Worm (Caenorhabditis elegans) whole organism, L4 larva: ENCODE measurements around the gene spe-49.
A peak's percentile ranks its signal among the peaks of the same experiment; 100 is the strongest.

Experiments
- F37D6.2 ChIP-seq: sonication (generic microtip); optimal IDR thresholded peaks from 2 replicates; lab custom pipeline; 2016; ENCODE audit warnings: mild to moderate bottlenecking, missing genetic modification characterization, missing compliant biosample characterization
- F44E2.7 ChIP-seq: fragments of 200-800 bp; sonication (Bioruptor generic); IDR thresholded peaks from 2 replicates; pipeline ENCODE4 v2.1.2; 2022; ENCODE audit warnings: missing genetic modification characterization, missing compliant biosample characterization
- F49E8.2 ChIP-seq: sonication (generic microtip); optimal IDR thresholded peaks from 2 replicates; lab custom pipeline; 2016; ENCODE audit warnings: missing compliant biosample characterization, mild to moderate bottlenecking, missing genetic modification characterization, borderline replicate concordance
- R02D3.7 ChIP-seq: fragments of 150-350 bp; sonication (generic microtip); optimal IDR thresholded peaks from 3 replicates; lab custom pipeline; 2014; ENCODE audit warnings: missing biosample characterization, missing genetic modification characterization
- T26A8.4 ChIP-seq: fragments of 200-800 bp; sonication (Bioruptor generic); IDR thresholded peaks from 2 replicates; pipeline ENCODE4 v1.3.6; 2022; ENCODE audit warnings: missing genetic modification characterization, missing compliant biosample characterization
- Y5F2A.4 ChIP-seq: fragments of 200-800 bp; sonication (Bioruptor generic); optimal IDR thresholded peaks from 2 replicates; lab custom pipeline; 2018; ENCODE audit warnings: mild to moderate bottlenecking, missing genetic modification characterization, missing compliant biosample characterization
- Y75B8A.6 ChIP-seq: fragments of 200-800 bp; sonication (Bioruptor generic); IDR thresholded peaks from 2 replicates; pipeline ENCODE4 v1.3.6; 2022; ENCODE audit warnings: missing genetic modification reagents, missing genetic modification characterization, missing compliant biosample characterization
- ZK337.2 ChIP-seq: fragments of 200-800 bp; sonication (Bioruptor generic); IDR thresholded peaks from 2 replicates; pipeline ENCODE4 v1.3.6; 2022; ENCODE audit warnings: missing genetic modification reagents, missing genetic modification characterization, missing compliant biosample characterization
- aha-1 ChIP-seq: fragments of 150-350 bp; peaks from one replicate; lab custom pipeline; 2014; ENCODE audit warnings: missing biosample characterization, missing genetic modification characterization
- arid-1 ChIP-seq: fragments of 200-800 bp; sonication (Bioruptor generic); conservative IDR thresholded peaks from 2 replicates; pipeline ENCODE4 v1.3.6; 2022; ENCODE audit warnings: missing genetic modification reagents, missing genetic modification characterization, missing compliant biosample characterization
- ceh-28 ChIP-seq: fragments of 150-350 bp; optimal IDR thresholded peaks from 2 replicates; lab custom pipeline; 2014; ENCODE audit warnings: missing biosample characterization, missing genetic modification reagents, missing genetic modification characterization
- ceh-44 ChIP-seq: fragments of 200-800 bp; sonication (Bioruptor generic); IDR thresholded peaks from 2 replicates; pipeline ENCODE4 v1.3.6; 2022; ENCODE audit warnings: missing genetic modification reagents, missing genetic modification characterization, missing compliant biosample characterization
- ceh-82 ChIP-seq: sonication (generic microtip); optimal IDR thresholded peaks from 2 replicates; lab custom pipeline; 2017; ENCODE audit warnings: missing biosample characterization, missing genetic modification characterization
- daf-16 ChIP-seq, 3 experiments: sonication (generic microtip); optimal IDR thresholded peaks; 2 replicates each; lab custom pipeline; 2016 to 2017; ENCODE audit warnings: missing genetic modification characterization in 3 of 3, missing genetic modification reagents in 3 of 3, mild to moderate bottlenecking in 2 of 3, missing compliant biosample characterization in 2 of 3, missing biosample characterization in 1 of 3, moderate library complexity in 1 of 3
- daf-8 ChIP-seq: fragments of 200-800 bp; sonication (Bioruptor generic); IDR thresholded peaks from 2 replicates; pipeline ENCODE4 v1.3.6; 2022; ENCODE audit warnings: missing genetic modification characterization, missing compliant biosample characterization
- dmd-6 ChIP-seq: fragments of 200-800 bp; sonication (Bioruptor generic); IDR thresholded peaks from 2 replicates; pipeline ENCODE4 v1.3.6; 2022; ENCODE audit warnings: missing genetic modification reagents, missing genetic modification characterization, missing compliant biosample characterization
- egl-43 ChIP-seq: fragments of 200-800 bp; sonication (Bioruptor generic); IDR thresholded peaks from 2 replicates; pipeline ENCODE4 v1.3.6; 2022; ENCODE audit warnings: missing genetic modification reagents, missing genetic modification characterization, missing compliant biosample characterization
- fos-1 ChIP-seq: fragments of 150-350 bp; optimal IDR thresholded peaks from 2 replicates; lab custom pipeline; 2014; ENCODE audit warnings: missing biosample characterization, missing genetic modification characterization
- gei-8 ChIP-seq: fragments of 200-800 bp; sonication (Bioruptor generic); optimal IDR thresholded peaks from 2 replicates; lab custom pipeline; 2018; ENCODE audit warnings: mild to moderate bottlenecking, missing genetic modification characterization, missing compliant biosample characterization
- hlh-11 ChIP-seq: fragments of 200-800 bp; sonication (Bioruptor generic); optimal IDR thresholded peaks from 2 replicates; lab custom pipeline; 2018; ENCODE audit warnings: mild to moderate bottlenecking, missing genetic modification characterization, missing compliant biosample characterization
- hmg-1.1 ChIP-seq: fragments of 200-800 bp; sonication (Bioruptor generic); IDR thresholded peaks from 2 replicates; pipeline ENCODE4 v1.3.6; 2022; ENCODE audit warnings: missing genetic modification reagents, missing genetic modification characterization, missing compliant biosample characterization
- lir-3 ChIP-seq: sonication (generic microtip); optimal IDR thresholded peaks from 2 replicates; lab custom pipeline; 2016; ENCODE audit warnings: mild to moderate bottlenecking, missing genetic modification characterization, missing compliant biosample characterization
- madf-5 ChIP-seq, 2 experiments: fragments of 200-800 bp; sonication (Bioruptor generic); IDR thresholded peaks; 2 replicates each; pipeline ENCODE4 v1.3.6; 2022; ENCODE audit warnings: missing compliant biosample characterization in 2 of 2, missing genetic modification characterization in 2 of 2
- mdl-1 ChIP-seq, 2 experiments: fragments of 150-350 bp in 1 of 2; sonication (generic microtip) in 1 of 2; optimal IDR thresholded peaks; 2 replicates each; lab custom pipeline; 2014 to 2017; ENCODE audit warnings: missing biosample characterization in 2 of 2, missing genetic modification characterization in 2 of 2
- mdt-29 ChIP-seq: fragments of 200-800 bp; sonication (Bioruptor generic); IDR thresholded peaks from 2 replicates; pipeline ENCODE4 v1.3.6; 2022; ENCODE audit warnings: missing genetic modification reagents, missing genetic modification characterization, missing compliant biosample characterization
- mxl-3 ChIP-seq: fragments of 200-800 bp; sonication (Bioruptor generic); optimal IDR thresholded peaks from 2 replicates; lab custom pipeline; 2018; ENCODE audit warnings: mild to moderate bottlenecking, missing genetic modification characterization, missing compliant biosample characterization
- nhr-102 ChIP-seq: sonication (generic microtip); optimal IDR thresholded peaks from 2 replicates; lab custom pipeline; 2016; ENCODE audit warnings: mild to moderate bottlenecking, missing genetic modification characterization, moderate library complexity, missing compliant biosample characterization
- nhr-111 ChIP-seq: fragments of 200-800 bp; sonication (Bioruptor generic); optimal IDR thresholded peaks from 2 replicates; lab custom pipeline; 2018; ENCODE audit warnings: mild to moderate bottlenecking, missing genetic modification characterization, missing compliant biosample characterization
- nhr-237 ChIP-seq: sonication (generic microtip); optimal IDR thresholded peaks from 2 replicates; lab custom pipeline; 2017; ENCODE audit warnings: missing biosample characterization, missing genetic modification characterization
- nhr-25 ChIP-seq: sonication (generic microtip); optimal IDR thresholded peaks from 2 replicates; lab custom pipeline; 2017; ENCODE audit warnings: missing genetic modification characterization, mild to moderate bottlenecking, missing compliant biosample characterization, antibody characterized with exemption, moderate library complexity, borderline replicate concordance; ENCODE audit not compliant: insufficient read depth
- nhr-28 ChIP-seq: fragments of 150-350 bp; optimal IDR thresholded peaks from 2 replicates; lab custom pipeline; 2014; ENCODE audit warnings: missing biosample characterization, missing genetic modification characterization
- nhr-48 ChIP-seq: sonication (generic microtip); optimal IDR thresholded peaks from 2 replicates; lab custom pipeline; 2016; ENCODE audit warnings: mild to moderate bottlenecking, missing genetic modification characterization, missing compliant biosample characterization
- nhr-6 ChIP-seq: fragments of 150-350 bp; optimal IDR thresholded peaks from 2 replicates; lab custom pipeline; 2014; ENCODE audit warnings: missing biosample characterization, missing genetic modification characterization
- nhr-76 ChIP-seq: fragments of 150-350 bp; optimal IDR thresholded peaks from 2 replicates; lab custom pipeline; 2014; ENCODE audit warnings: missing biosample characterization, missing genetic modification characterization
- nhr-77 ChIP-seq: fragments of 150-350 bp; optimal IDR thresholded peaks from 2 replicates; lab custom pipeline; 2014; ENCODE audit warnings: missing biosample characterization, missing genetic modification characterization
- pha-4 ChIP-seq, 2 experiments: fragments of 150-350 bp in 1 of 2; fragments of 200-800 bp in 1 of 2; sonication (Bioruptor generic) in 1 of 2; IDR thresholded peaks in 1 of 2; optimal IDR thresholded peaks in 1 of 2; 2 replicates each; pipeline versions ENCODE4 v1.3.6 to Lab custom; 2014 to 2022; ENCODE audit warnings: missing genetic modification characterization in 2 of 2, missing genetic modification reagents in 2 of 2, missing biosample characterization in 1 of 2, missing compliant biosample characterization in 1 of 2
- php-3 ChIP-seq: fragments of 200-800 bp; sonication (Bioruptor generic); IDR thresholded peaks from 2 replicates; pipeline ENCODE4 v1.3.6; 2022; ENCODE audit warnings: missing genetic modification reagents, missing genetic modification characterization, missing compliant biosample characterization
- set-16 ChIP-seq: fragments of 200-800 bp; sonication (Bioruptor generic); IDR thresholded peaks from 2 replicates; pipeline ENCODE4 v1.3.6; 2022; ENCODE audit warnings: missing genetic modification reagents, missing genetic modification characterization, missing compliant biosample characterization
- skn-1 ChIP-seq: fragments of 150-350 bp; optimal IDR thresholded peaks from 2 replicates; lab custom pipeline; 2014; ENCODE audit warnings: missing biosample characterization, missing genetic modification characterization
- snpc-4 ChIP-seq: fragments of 150-350 bp; optimal IDR thresholded peaks from 2 replicates; lab custom pipeline; 2014; ENCODE audit warnings: missing biosample characterization, missing genetic modification characterization
- spr-3 ChIP-seq: fragments of 200-800 bp; sonication (Bioruptor generic); optimal IDR thresholded peaks from 2 replicates; lab custom pipeline; 2018; ENCODE audit warnings: mild to moderate bottlenecking, missing genetic modification characterization, missing compliant biosample characterization
- tag-97 ChIP-seq: fragments of 200-800 bp; sonication (Bioruptor generic); IDR thresholded peaks from 2 replicates; pipeline ENCODE4 v1.3.6; 2022; ENCODE audit warnings: missing genetic modification characterization, missing compliant biosample characterization
- unc-130 ChIP-seq: sonication (generic microtip); optimal IDR thresholded peaks from 2 replicates; lab custom pipeline; 2016; ENCODE audit warnings: missing genetic modification reagents, missing genetic modification characterization, missing compliant biosample characterization
- vab-7 ChIP-seq: fragments of 200-800 bp; sonication (Bioruptor generic); IDR thresholded peaks from 2 replicates; pipeline ENCODE4 v1.3.6; 2022; ENCODE audit warnings: missing genetic modification reagents, missing genetic modification characterization, missing compliant biosample characterization
- zag-1 ChIP-seq: fragments of 150-350 bp; optimal IDR thresholded peaks from 2 replicates; lab custom pipeline; 2014; ENCODE audit warnings: missing biosample characterization, missing genetic modification characterization
- zfp-3 ChIP-seq: fragments of 200-800 bp; sonication (Bioruptor generic); conservative IDR thresholded peaks from 2 replicates; pipeline ENCODE4 v1.3.6; 2022; ENCODE audit warnings: missing genetic modification reagents, missing genetic modification characterization, missing compliant biosample characterization
- zip-11 ChIP-seq: fragments of 200-800 bp; sonication (Bioruptor generic); IDR thresholded peaks from 2 replicates; pipeline ENCODE4 v1.3.6; 2022; ENCODE audit warnings: missing genetic modification characterization, missing compliant biosample characterization
- ztf-11 ChIP-seq: fragments of 150-350 bp; optimal IDR thresholded peaks from 2 replicates; lab custom pipeline; 2014; ENCODE audit warnings: missing biosample characterization, missing genetic modification characterization
- ztf-7 ChIP-seq: fragments of 150-350 bp; optimal IDR thresholded peaks from 2 replicates; lab custom pipeline; 2014; ENCODE audit warnings: missing biosample characterization, missing genetic modification characterization

The spe-49 gene

DNA sequence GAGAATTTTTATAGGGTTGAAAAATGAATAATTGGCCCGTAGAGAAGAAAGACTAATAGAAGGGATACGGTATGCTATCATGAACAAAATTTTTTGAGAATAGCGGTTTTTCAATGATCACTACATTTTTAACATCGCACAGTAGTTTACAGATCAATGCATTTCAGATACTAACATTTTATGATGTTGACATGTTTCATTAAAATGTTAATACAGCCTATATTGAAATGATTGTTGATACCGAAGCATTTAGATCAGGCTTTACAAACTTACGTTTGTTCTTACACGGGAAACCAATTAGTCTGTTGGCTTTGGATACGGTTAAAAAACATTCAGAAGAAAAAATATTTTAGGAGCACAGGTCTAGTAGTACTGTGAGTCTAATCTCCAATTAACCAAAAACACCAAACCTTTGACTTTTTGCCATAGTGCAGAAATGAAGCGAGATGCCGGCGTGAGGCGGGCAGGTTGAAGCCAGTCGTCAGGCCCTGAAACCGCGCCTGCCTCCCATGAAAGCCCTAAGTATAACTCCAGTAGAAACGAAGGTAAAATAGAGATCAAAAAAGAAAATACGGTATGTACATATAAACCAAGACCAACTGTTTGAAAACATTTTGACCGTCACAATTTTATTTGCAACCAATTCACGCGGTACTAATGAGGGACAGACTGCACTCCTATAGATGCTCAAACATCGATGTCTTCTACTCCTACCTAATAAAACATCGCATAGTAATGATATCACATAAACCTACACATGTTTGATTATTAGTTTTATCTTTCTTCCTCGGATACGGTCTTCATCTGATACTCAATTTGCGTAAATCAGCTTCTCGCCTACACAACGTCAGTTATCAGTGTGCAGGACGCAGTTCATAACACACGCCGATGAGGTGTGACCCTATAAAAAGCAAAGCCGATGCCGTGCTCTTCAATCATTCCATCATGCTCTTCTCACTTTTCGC, 2.8 kb upstream of the spe-49 start, which contains the start of gene fil-2 (continued):
- TF ChIP-seq nhr-6 (tag; lab: Kevin White, UChicago) (peak; percentile 59), tag-97 (GFP tag; lab: Robert Waterston, UW) (no peak), daf-16 (GFP tag; optimal IDR thresholded peaks at IDR 0.05; lab: Kevin White, UChicago) (no peak), daf-16 (tag; optimal IDR thresholded peaks at IDR 0.05; lab: Kevin White, UChicago) (peak; percentile 77), unc-130 (GFP tag; lab: Kevin White, UChicago) (no peak), pha-4 (GFP tag; IDR thresholded peaks at IDR 0.05; lab: Robert Waterston, UW) (no peak; the same call in 1 of the 2 replicates), pha-4 (tag; optimal IDR thresholded peaks at IDR 0.05; lab: Kevin White, UChicago) (no peak), Y5F2A.4 (GFP tag; lab: Kevin White, UChicago) (no peak), mxl-3 (GFP tag; lab: Kevin White, UChicago) (no peak), php-3 (GFP tag; lab: Robert Waterston, UW) (no peak), F44E2.7 (GFP tag; lab: Robert Waterston, UW) (no peak), lir-3 (tag; lab: Kevin White, UChicago) (no peak), ceh-44 (GFP tag; lab: Robert Waterston, UW) (no peak), arid-1 (GFP tag; lab: Robert Waterston, UW) (no peak), set-16 (GFP tag; lab: Robert Waterston, UW) (no peak), nhr-76 (tag; lab: Kevin White, UChicago) (no peak), daf-8 (GFP tag; lab: Robert Waterston, UW) (no peak), dmd-6 (GFP tag; lab: Robert Waterston, UW) (peak; percentile 41; the same call in 1 of the 2 replicates), hlh-11 (tag; lab: Kevin White, UChicago) (no peak), gei-8 (GFP tag; lab: Kevin White, UChicago) (peak; percentile 5), snpc-4 (tag; lab: Kevin White, UChicago) (no peak), Y75B8A.6 (GFP tag; lab: Robert Waterston, UW) (peak; percentile 67; the same call in 1 of the 2 replicates), nhr-25 (tag; lab: Kevin White, UChicago) (peak; percentile 28), nhr-77 (tag; lab: Kevin White, UChicago) (peak; percentile 93), ceh-28 (tag; lab: Kevin White, UChicago) (no peak), F37D6.2 (tag; lab: Kevin White, UChicago) (no peak), R02D3.7 (tag; lab: Kevin White, UChicago) (no peak), T26A8.4 (GFP tag; lab: Robert Waterston, UW) (peak; percentile 74), nhr-102 (peak; percentile 59), ceh-82 (tag; lab: Kevin White, UChicago) (no peak), zfp-3 (peak; percentile 99), spr-3 (GFP tag; lab: Kevin White, UChicago) (no peak), hmg-1.1 (GFP tag; lab: Robert Waterston, UW) (0 out of 2 replicates have a peak, but pooled peaks have one; percentile 21), nhr-48 (tag; lab: Kevin White, UChicago) (no peak), egl-43 (GFP tag; lab: Robert Waterston, UW) (no peak), vab-7 (GFP tag; lab: Robert Waterston, UW) (no peak), aha-1 (tag; lab: Kevin White, UChicago) (peak; percentile 75), madf-5 (GFP tag; IDR thresholded peaks at IDR 0.05; lab: Robert Waterston, UW) (no peak; a peak in 1 of 4 replicates), mdt-29 (GFP tag; lab: Robert Waterston, UW) (no peak), nhr-237 (no peak), F49E8.2 (no peak), nhr-111 (GFP tag; lab: Kevin White, UChicago) (no peak), nhr-28 (tag; lab: Kevin White, UChicago) (peak; percentile 73), skn-1 (tag; lab: Kevin White, UChicago) (no peak), mdl-1 (tag; optimal IDR thresholded peaks at IDR 0.05; lab: Kevin White, UChicago) (no peak), zag-1 (tag; lab: Kevin White, UChicago) (no peak), zip-11 (no peak), ztf-11 (tag; lab: Kevin White, UChicago) (no peak), ZK337.2 (GFP tag; lab: Robert Waterston, UW) (no peak), ztf-7 (tag; lab: Kevin White, UChicago) (no peak), fos-1 (tag; lab: Kevin White, UChicago) (no peak)
